Fruit fly (Drosophila melanogaster): Measurements from ENCODE around the gene Bet3.

dm6 chr3L:9435831-9436230, 6.2 kb downstream of the Bet3 start:
- TF ChIP-seq fd96Ca (GFP tag; IDR thresholded peaks at IDR 0.05) (no peak), CG13204 (GFP tag; optimal IDR thresholded peaks at IDR 0.05) (no peak), Snoo (tag; optimal IDR thresholded peaks at IDR 0.05) (no peak), CG17806 (tag; optimal IDR thresholded peaks at IDR 0.05) (no peak), Pif1B (GFP tag; optimal IDR thresholded peaks at IDR 0.05) (no peak), CG8159 (tag; optimal IDR thresholded peaks at IDR 0.05) (no peak), CG14655 (GFP tag; optimal IDR thresholded peaks at IDR 0.05) (no peak), EcR (GFP tag; optimal IDR thresholded peaks at IDR 0.05) (no peak), Ets98B (GFP tag; IDR thresholded peaks at IDR 0.05) (no peak), CG32121 (GFP tag; IDR thresholded peaks at IDR 0.05) (no peak)

Data from whole organism, pupa.